Worm (Caenorhabditis elegans) whole organism, L2 larva: ENCODE data around the gene C34E10.10.

Experiments
- dmd-4 ChIP-seq: sonication (generic microtip); optimal IDR thresholded peaks from 2 replicates; lab custom pipeline; 2017; ENCODE audit warnings: missing biosample characterization, missing genetic modification characterization
- lsy-2 ChIP-seq, 2 experiments: fragments of 150-350 bp in 1 of 2; sonication (generic microtip) in 1 of 2; optimal IDR thresholded peaks; 2 replicates each; lab custom pipeline; 2014 to 2017; ENCODE audit warnings: missing biosample characterization in 2 of 2, missing genetic modification characterization in 2 of 2
- nhr-11 ChIP-seq: fragments of 150-350 bp; optimal IDR thresholded peaks from 2 replicates; lab custom pipeline; 2014; ENCODE audit warnings: missing biosample characterization, missing genetic modification characterization
- nhr-77 ChIP-seq: fragments of 150-350 bp; optimal IDR thresholded peaks from 2 replicates; lab custom pipeline; 2014; ENCODE audit warnings: missing biosample characterization, missing genetic modification characterization
- sma-9 ChIP-seq, 2 experiments: fragments of 150-350 bp in 1 of 2; sonication (generic microtip) in 1 of 2; optimal IDR thresholded peaks; 2 replicates each; lab custom pipeline; 2014 to 2016; ENCODE audit warnings: missing genetic modification characterization in 2 of 2, mild to moderate bottlenecking in 1 of 2, missing biosample characterization in 1 of 2, missing compliant biosample characterization in 1 of 2, missing genetic modification reagents in 1 of 2, moderate library complexity in 1 of 2

- TF ChIP-seq lsy-2 (tag; optimal IDR thresholded peaks at IDR 0.05; lab: Kevin White, UChicago) (no peak), sma-9 (GFP tag; optimal IDR thresholded peaks at IDR 0.05; lab: Kevin White, UChicago) (no peak), sma-9 (tag; optimal IDR thresholded peaks at IDR 0.05; lab: Kevin White, UChicago) (no peak), dmd-4 (tag; lab: Kevin White, UChicago) (no peak), nhr-11 (tag; lab: Kevin White, UChicago) (no peak), nhr-77 (no peak)
Observed at ce11 chrIII:5196298-5197045, 31.2 kb downstream of the C34E10.10 start.
